Worm (Caenorhabditis elegans) whole organism, L4/young adult: Measurements from ENCODE around the gene lir-3.

Source experiments
- W03F9.2 ChIP-seq: fragments of 150-350 bp; optimal IDR thresholded peaks from 2 replicates; lab custom pipeline; 2014; ENCODE audit warnings: missing biosample characterization, missing genetic modification characterization
- him-1 ChIP-seq: sonication (generic microtip); optimal IDR thresholded peaks from 2 replicates; lab custom pipeline; 2016; ENCODE audit warnings: missing genotype, missing genetic modification reagents, missing genetic modification characterization, missing compliant biosample characterization

DNA sequence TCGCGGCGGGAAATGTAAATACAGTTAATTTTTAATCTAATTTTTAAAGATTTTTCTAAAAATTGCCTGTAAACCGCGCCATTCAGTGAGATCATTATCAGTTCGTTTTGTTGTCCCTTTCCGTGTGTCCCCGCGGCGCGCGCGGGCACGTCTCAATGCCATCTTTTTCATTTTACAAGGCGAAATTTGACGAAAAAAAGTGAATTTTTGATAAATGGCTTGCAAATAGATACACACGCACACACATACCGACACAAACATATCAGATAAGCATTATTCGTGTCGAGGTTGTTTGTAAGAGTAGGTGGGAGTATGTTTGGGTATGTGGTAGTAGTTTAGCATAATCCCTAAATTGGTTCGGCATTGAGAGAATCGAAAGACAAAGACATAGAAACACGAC lies 21.2 kb upstream of the lir-3 start:
- TF ChIP-seq him-1 (tag; lab: Kevin White, UChicago) (no peak), W03F9.2 (tag; lab: Kevin White, UChicago) (no peak)
